Worm (Caenorhabditis elegans) whole organism, mixed stage, embryonic: ENCODE data around the gene srsy-1.

ENCODE experiments used
- ceh-43 ChIP-seq: fragments of 200-800 bp; sonication (Bioruptor generic); optimal IDR thresholded peaks from 2 replicates; lab custom pipeline; 2018; ENCODE audit warnings: mild to moderate bottlenecking, missing genetic modification characterization, moderate library complexity, missing compliant biosample characterization
- cnd-1 ChIP-seq: fragments of 200-800 bp; sonication (Bioruptor generic); optimal IDR thresholded peaks from 2 replicates; lab custom pipeline; 2018; ENCODE audit warnings: mild to moderate bottlenecking, missing genetic modification characterization, missing compliant biosample characterization
- elt-1 ChIP-seq: sonication (generic microtip); optimal IDR thresholded peaks from 2 replicates; lab custom pipeline; 2017; ENCODE audit warnings: missing genetic modification characterization, mild to moderate bottlenecking, missing compliant biosample characterization, antibody characterized with exemption, moderate library complexity, borderline replicate concordance; ENCODE audit not compliant: insufficient read depth
- elt-3 ChIP-seq: fragments of 150-350 bp; optimal IDR thresholded peaks from 2 replicates; lab custom pipeline; 2014; ENCODE audit warnings: missing biosample characterization, missing genetic modification characterization
- lin-13 ChIP-seq: fragments of 150-350 bp; optimal IDR thresholded peaks from 2 replicates; lab custom pipeline; 2014; ENCODE audit warnings: missing biosample characterization, missing genetic modification characterization
- lsy-2 ChIP-seq: fragments of 150-350 bp; optimal IDR thresholded peaks from 2 replicates; lab custom pipeline; 2014; ENCODE audit warnings: missing biosample characterization, missing genetic modification characterization
- mab-5 ChIP-seq: fragments of 150-350 bp; optimal IDR thresholded peaks from 2 replicates; lab custom pipeline; 2014; ENCODE audit warnings: missing biosample characterization, missing genetic modification characterization
- nhr-12 ChIP-seq: fragments of 150-350 bp; optimal IDR thresholded peaks from 2 replicates; lab custom pipeline; 2014; ENCODE audit warnings: missing biosample characterization, missing genetic modification characterization
- nhr-76 ChIP-seq: sonication (generic microtip); optimal IDR thresholded peaks from 2 replicates; lab custom pipeline; 2017; ENCODE audit warnings: missing biosample characterization, missing genetic modification characterization
- pha-4 ChIP-seq: fragments of 150-350 bp; optimal IDR thresholded peaks from 2 replicates; lab custom pipeline; 2018; ENCODE audit warnings: missing biosample characterization, missing genetic modification reagents, missing genetic modification characterization
- unc-62 ChIP-seq: fragments of 150-350 bp; optimal IDR thresholded peaks from 2 replicates; lab custom pipeline; 2014; ENCODE audit warnings: missing biosample characterization, missing genetic modification reagents, missing genetic modification characterization
- ztf-11 ChIP-seq: fragments of 150-350 bp; optimal IDR thresholded peaks from 2 replicates; lab custom pipeline; 2014; ENCODE audit warnings: missing biosample characterization, missing genetic modification characterization

DNA sequence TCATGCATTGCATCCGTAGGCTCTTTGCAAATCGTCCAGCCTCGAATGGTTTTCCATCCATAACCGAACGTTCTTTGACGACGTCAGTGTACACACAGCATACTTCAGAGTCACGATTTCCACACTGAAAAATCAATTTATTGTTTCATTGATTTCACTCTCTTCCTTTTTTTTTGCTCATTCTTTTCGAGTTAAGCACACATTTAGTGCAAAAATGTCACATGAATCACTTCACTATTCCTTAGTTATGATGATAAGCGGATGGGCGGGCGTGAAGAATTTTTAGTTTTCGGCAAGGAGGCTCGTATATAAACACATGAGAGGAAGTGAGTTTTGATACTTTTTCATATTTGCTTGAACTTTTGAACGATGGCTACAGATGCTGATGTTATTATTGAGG lies 30.4 kb upstream of the srsy-1 start, which contains the start of gene txt-9:
- no peak for TF ChIP-seq ceh-43 (GFP tag; lab: Kevin White, UChicago)
- no peak for TF ChIP-seq ztf-11 (tag; lab: Kevin White, UChicago)
- TF ChIP-seq nhr-12 (tag; lab: Kevin White, UChicago), result no peak
- no peak for TF ChIP-seq mab-5 (tag; lab: Kevin White, UChicago)
- TF ChIP-seq elt-3 (tag; lab: Kevin White, UChicago), result no peak
- no peak for TF ChIP-seq unc-62 (GFP tag; lab: Kevin White, UChicago)
- no peak for TF ChIP-seq lsy-2
- TF ChIP-seq pha-4, result no peak
- no peak for TF ChIP-seq cnd-1 (tag; lab: Kevin White, UChicago)
- no peak for TF ChIP-seq lin-13 (tag; lab: Kevin White, UChicago)
- no peak for TF ChIP-seq nhr-76
- TF ChIP-seq elt-1 (tag; lab: Kevin White, UChicago), result no peak
